Worm (Caenorhabditis elegans) whole organism, early embryonic: ENCODE measurements around the gene glb-11.

Experiments used
- F13C5.2 ChIP-seq: sonication (generic microtip); optimal IDR thresholded peaks from 2 replicates; lab custom pipeline; 2017; ENCODE audit warnings: mild to moderate bottlenecking, missing genetic modification characterization, inconsistent platforms, missing compliant biosample characterization
- aly-1 ChIP-seq: sonication (generic microtip); optimal IDR thresholded peaks from 2 replicates; lab custom pipeline; 2016; ENCODE audit warnings: missing genetic modification characterization, missing compliant biosample characterization
- ama-1 ChIP-seq: fragments of 150-350 bp; optimal IDR thresholded peaks from 2 replicates; lab custom pipeline; 2014
- ceh-13 ChIP-seq: fragments of 200-800 bp; sonication (Bioruptor generic); optimal IDR thresholded peaks from 2 replicates; lab custom pipeline; 2018; ENCODE audit warnings: mild to moderate bottlenecking, missing genetic modification characterization, missing compliant biosample characterization
- ceh-36 ChIP-seq: sonication (generic microtip); optimal IDR thresholded peaks from 2 replicates; lab custom pipeline; 2016; ENCODE audit warnings: missing genetic modification characterization, inconsistent platforms, missing compliant biosample characterization
- ets-7 ChIP-seq: sonication (generic microtip); optimal IDR thresholded peaks from 2 replicates; lab custom pipeline; 2016; ENCODE audit warnings: missing genotype, missing genetic modification characterization, missing compliant biosample characterization
- flt-1 ChIP-seq: fragments of 200-800 bp; sonication (Bioruptor generic); IDR thresholded peaks from 2 replicates; pipeline ENCODE4 v1.3.6; 2022; ENCODE audit warnings: missing genetic modification characterization, missing compliant biosample characterization
- hmbx-1 ChIP-seq: sonication (generic microtip); optimal IDR thresholded peaks from 2 replicates; lab custom pipeline; 2016; ENCODE audit warnings: mild to moderate bottlenecking, missing genetic modification characterization, missing compliant biosample characterization
- hmg-4 ChIP-seq: fragments of 200-800 bp; sonication (Bioruptor generic); optimal IDR thresholded peaks from 2 replicates; lab custom pipeline; 2018; ENCODE audit warnings: mild to moderate bottlenecking, missing genetic modification characterization, missing compliant biosample characterization
- hnd-1 ChIP-seq: sonication (generic microtip); optimal IDR thresholded peaks from 2 replicates; lab custom pipeline; 2016; ENCODE audit warnings: missing genetic modification characterization, missing compliant biosample characterization
- scrt-1 ChIP-seq: fragments of 200-800 bp; sonication (Bioruptor generic); IDR thresholded peaks from 2 replicates; pipeline ENCODE4 v1.3.6; 2022; ENCODE audit warnings: missing genetic modification characterization, missing compliant biosample characterization
- sea-1 ChIP-seq: fragments of 200-800 bp; sonication (Bioruptor generic); conservative IDR thresholded peaks from 2 replicates; pipeline ENCODE4 v1.3.6; 2022; ENCODE audit warnings: missing genetic modification characterization, missing compliant biosample characterization
- tbx-11 ChIP-seq: fragments of 200-800 bp; sonication (Bioruptor generic); IDR thresholded peaks from 2 replicates; pipeline ENCODE4 v1.3.6; 2022; ENCODE audit warnings: missing genetic modification characterization, missing compliant biosample characterization
- tbx-37 ChIP-seq: fragments of 200-800 bp; sonication (Bioruptor generic); conservative IDR thresholded peaks from 2 replicates; pipeline ENCODE4 v1.3.6; 2022; ENCODE audit warnings: missing genetic modification reagents, missing genetic modification characterization, missing compliant biosample characterization

- no peak for TF ChIP-seq ama-1 (lab: Kevin White, UChicago)
- TF ChIP-seq ceh-13 (GFP tag; lab: Kevin White, UChicago), result no peak
- TF ChIP-seq hmbx-1 (tag; lab: Kevin White, UChicago), result no peak
- TF ChIP-seq hmg-4 (GFP tag; lab: Kevin White, UChicago), result no peak
- TF ChIP-seq tbx-11 (GFP tag; lab: Robert Waterston, UW), result no peak
- no peak for TF ChIP-seq ets-7
- TF ChIP-seq flt-1 (GFP tag; lab: Robert Waterston, UW), result no peak
- TF ChIP-seq sea-1, result no peak
- TF ChIP-seq scrt-1 (GFP tag; lab: Robert Waterston, UW), result no peak
- no peak for TF ChIP-seq ceh-36 (tag; lab: Kevin White, UChicago)
- TF ChIP-seq F13C5.2 (tag; lab: Kevin White, UChicago), result no peak
- TF ChIP-seq hnd-1 (tag; lab: Kevin White, UChicago), result no peak
- TF ChIP-seq aly-1 (tag; lab: Kevin White, UChicago), result no peak
- TF ChIP-seq tbx-37 (GFP tag; lab: Robert Waterston, UW), result no peak
These were observed 32.0 kb downstream of the glb-11 start, which contains the start of gene R10E9.3 for ce11 chrIII:3959987-3960386.
